Fruit fly (Drosophila melanogaster) whole organism, wandering third instar larva: Measurements from ENCODE around the gene CG15431.

Experiments
- Abd-B ChIP-seq: fragments of >200 bp; optimal IDR thresholded peaks from 2 replicates; lab custom pipeline; 2017; ENCODE audit warnings: missing biosample characterization, missing genetic modification characterization
- CG32264 ChIP-seq: fragments of 200-800 bp; sonication (Bioruptor generic); optimal IDR thresholded peaks from 2 replicates; lab custom pipeline; 2016; ENCODE audit warnings: missing biosample characterization, missing genetic modification characterization
- CrebA ChIP-seq: fragments of 200-800 bp; sonication (Bioruptor generic); optimal IDR thresholded peaks from 2 replicates; lab custom pipeline; 2016; ENCODE audit warnings: missing biosample characterization, mild to moderate bottlenecking, missing genetic modification characterization, borderline replicate concordance
- Dfd ChIP-seq: fragments of >200 bp; optimal IDR thresholded peaks from 2 replicates; lab custom pipeline; 2017; ENCODE audit warnings: missing biosample characterization, missing genetic modification characterization
- Dif ChIP-seq: fragments of 200-275, 200-300 bp; sonication (Bioruptor generic); optimal IDR thresholded peaks from 2 replicates; lab custom pipeline; 2018; ENCODE audit warnings: missing biosample characterization, missing genetic modification characterization; ENCODE audit not compliant: partially characterized antibody
- GATAd ChIP-seq: sonication (Bioruptor generic); optimal IDR thresholded peaks from 2 replicates; lab custom pipeline; 2016; ENCODE audit warnings: missing biosample characterization, missing genetic modification characterization
- Hr78 ChIP-seq: fragments of >200 bp; optimal IDR thresholded peaks from 2 replicates; lab custom pipeline; 2017; ENCODE audit warnings: missing biosample characterization, missing genetic modification characterization
- Hr83 ChIP-seq: fragments of 200-300 bp; sonication (Bioruptor generic); optimal IDR thresholded peaks from 2 replicates; lab custom pipeline; 2016; ENCODE audit warnings: missing biosample characterization, mild to moderate bottlenecking, missing genetic modification characterization, moderate library complexity; ENCODE audit not compliant: poor library complexity, severe bottlenecking
- Jra ChIP-seq: sonication (Bioruptor generic); optimal IDR thresholded peaks from 2 replicates; lab custom pipeline; 2016; ENCODE audit warnings: missing biosample characterization, missing genetic modification characterization
- Myc ChIP-seq: fragments of >200 bp; optimal IDR thresholded peaks from 2 replicates; lab custom pipeline; 2017
- N ChIP-seq: fragments of >200 bp; optimal IDR thresholded peaks from 2 replicates; lab custom pipeline; 2018; ENCODE audit warnings: missing biosample characterization, missing external identifiers, missing genetic modification characterization
- OdsH ChIP-seq: fragments of 200-800 bp; sonication (Bioruptor generic); optimal IDR thresholded peaks from 2 replicates; lab custom pipeline; 2016; ENCODE audit warnings: missing biosample characterization, mild to moderate bottlenecking, missing genetic modification characterization
- Rel ChIP-seq, 2 experiments: fragments of 200-800 bp; sonication (Bioruptor generic) in 1 of 2; optimal IDR thresholded peaks; 2 replicates in 1 of 2; 3 replicates in 1 of 2; lab custom pipeline; 2016 to 2019; ENCODE audit warnings: mild to moderate bottlenecking in 2 of 2, missing biosample characterization in 2 of 2, missing genetic modification characterization in 2 of 2, moderate library complexity in 1 of 2
- Sp1 ChIP-seq: fragments of 200-800 bp; sonication (Bioruptor generic); optimal IDR thresholded peaks from 3 replicates; lab custom pipeline; 2019; ENCODE audit warnings: missing biosample characterization, mild to moderate bottlenecking, missing genetic modification characterization, moderate library complexity
- br ChIP-seq: fragments of 200-800 bp; sonication (Bioruptor generic); optimal IDR thresholded peaks from 2 replicates; lab custom pipeline; 2016; ENCODE audit warnings: missing biosample characterization, missing genetic modification characterization
- brk ChIP-seq: fragments of 200-800 bp; sonication (Bioruptor generic); optimal IDR thresholded peaks from 2 replicates; lab custom pipeline; 2016; ENCODE audit warnings: missing biosample characterization, mild to moderate bottlenecking, missing genetic modification characterization
- dl ChIP-seq, 2 experiments: fragments of 175-275, 200-275 bp in 1 of 2; fragments of 200-275 bp in 1 of 2; sonication (Bioruptor generic); optimal IDR thresholded peaks; lab custom pipeline; 2018; ENCODE audit warnings: mild to moderate bottlenecking in 2 of 2, missing biosample characterization in 2 of 2, missing genetic modification characterization in 2 of 2, moderate library complexity in 2 of 2; ENCODE audit not compliant: partially characterized antibody in 2 of 2, insufficient read depth in 1 of 2
- dmrt93B ChIP-seq: fragments of 200-800 bp; sonication (Bioruptor generic); optimal IDR thresholded peaks from 2 replicates; lab custom pipeline; 2018; ENCODE audit warnings: missing biosample characterization, mild to moderate bottlenecking, missing genetic modification characterization
- foxo ChIP-seq, 2 experiments: fragments of 200-800 bp; sonication (Bioruptor generic); optimal IDR thresholded peaks; 2 replicates in 1 of 2; 3 replicates in 1 of 2; lab custom pipeline; 2016 to 2017; ENCODE audit warnings: missing biosample characterization in 2 of 2, missing genetic modification characterization in 2 of 2
- fru ChIP-seq: fragments of 200-800 bp; sonication (Bioruptor generic); optimal IDR thresholded peaks from 3 replicates; lab custom pipeline; 2016; ENCODE audit warnings: missing biosample characterization, mild to moderate bottlenecking, missing genetic modification characterization
- h ChIP-seq: fragments of 200-800 bp; sonication (Bioruptor generic); optimal IDR thresholded peaks from 3 replicates; lab custom pipeline; 2016; ENCODE audit warnings: missing biosample characterization, mild to moderate bottlenecking, missing genetic modification characterization
- jim ChIP-seq: fragments of 175-275, 200-325 bp; sonication (Bioruptor generic); optimal IDR thresholded peaks from 2 replicates; lab custom pipeline; 2016; ENCODE audit warnings: missing biosample characterization, mild to moderate bottlenecking, missing genetic modification characterization
- lola ChIP-seq: fragments of >200 bp; optimal IDR thresholded peaks from 2 replicates; lab custom pipeline; 2017; ENCODE audit warnings: missing biosample characterization, missing genetic modification characterization
- pan ChIP-seq: fragments of >200 bp; optimal IDR thresholded peaks from 2 replicates; lab custom pipeline; 2017
- psq ChIP-seq: fragments of 200-800 bp; sonication (Bioruptor generic); optimal IDR thresholded peaks from 3 replicates; lab custom pipeline; 2017; ENCODE audit warnings: missing biosample characterization, mild to moderate bottlenecking, missing genetic modification characterization, moderate library complexity
- sage ChIP-seq: fragments of 200-800 bp; sonication (Bioruptor generic); optimal IDR thresholded peaks from 2 replicates; lab custom pipeline; 2016; ENCODE audit warnings: missing biosample characterization, mild to moderate bottlenecking, missing genetic modification characterization
- tai ChIP-seq: sonication (Bioruptor generic); optimal IDR thresholded peaks from 2 replicates; lab custom pipeline; 2016; ENCODE audit warnings: missing biosample characterization, missing genetic modification characterization
- usp ChIP-seq: fragments of >200 bp; optimal IDR thresholded peaks from 2 replicates; lab custom pipeline; 2017; ENCODE audit warnings: missing biosample characterization, missing genetic modification characterization

CG15431 gene

DNA sequence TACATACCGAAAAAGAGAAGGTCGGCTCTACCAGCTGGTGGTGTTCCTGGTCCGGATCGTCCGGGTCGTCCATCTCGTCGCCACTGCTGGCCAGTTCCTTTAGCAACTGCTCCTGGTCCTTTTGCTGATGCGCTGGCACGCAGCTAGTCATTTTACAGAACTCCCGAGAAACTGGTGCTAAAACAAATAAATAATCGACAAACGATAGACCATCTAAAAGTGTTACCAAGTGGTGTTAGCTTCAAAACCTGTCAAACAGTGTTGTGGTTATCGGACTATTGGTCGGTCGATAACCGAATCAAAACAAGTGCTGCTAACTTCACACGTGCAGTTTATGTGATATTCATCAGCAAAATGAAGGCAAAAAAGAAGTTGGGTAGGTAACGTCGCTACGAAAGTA is 3.4 kb upstream of the CG15431 start, which contains the start of the genes morgue and Elp3:
morgue (minus strand) TSS at position 224 of the 400 bp plus-strand sequence.
Elp3 (plus strand) TSS at position 276 of the 400 bp plus-strand sequence.
- no peak for TF ChIP-seq CrebA (GFP tag; lab: Kevin White, UChicago)
- no peak for TF ChIP-seq Abd-B (GFP tag; lab: Kevin White, UChicago)
- peak; percentile 34 for TF ChIP-seq Myc (lab: Kevin White, UChicago)

DNA sequence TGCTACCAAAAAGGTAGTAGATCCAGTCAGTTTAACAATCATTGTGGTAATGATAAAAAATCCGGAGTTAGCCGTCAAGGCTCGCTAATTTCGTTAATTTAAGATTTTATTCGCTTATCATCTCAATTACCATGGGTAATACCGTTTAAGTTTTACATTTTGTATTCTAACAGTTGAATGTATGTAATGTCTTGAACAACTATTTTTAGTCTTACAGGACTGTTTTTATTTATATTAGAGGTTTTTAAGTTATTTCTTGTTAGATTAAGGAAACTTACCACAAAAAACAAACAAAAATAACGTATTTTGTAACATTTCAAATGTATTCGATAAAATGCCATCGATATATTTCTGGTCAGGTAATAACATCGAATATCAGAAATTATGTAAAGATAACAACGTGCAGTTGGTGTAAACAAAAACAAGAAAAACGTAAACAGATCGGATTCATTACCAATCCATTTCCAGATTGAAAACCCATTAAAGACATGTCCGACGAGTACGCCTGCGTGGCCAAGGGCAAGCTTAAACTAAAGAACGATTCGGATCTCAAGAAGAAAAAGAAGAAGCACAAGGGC is 1.0 kb upstream of the CG15431 start, which contains the start of the genes Sfp24F and CG15432:
Sfp24F (minus strand) TSS at position 51 of the 578 bp plus-strand sequence.
CG15432 (plus strand) TSS at position 311 of the 578 bp plus-strand sequence.
- no peak for TF ChIP-seq br (GFP tag; lab: Kevin White, UChicago)
- TF ChIP-seq, all 38 proteins: peak for 0

DNA sequence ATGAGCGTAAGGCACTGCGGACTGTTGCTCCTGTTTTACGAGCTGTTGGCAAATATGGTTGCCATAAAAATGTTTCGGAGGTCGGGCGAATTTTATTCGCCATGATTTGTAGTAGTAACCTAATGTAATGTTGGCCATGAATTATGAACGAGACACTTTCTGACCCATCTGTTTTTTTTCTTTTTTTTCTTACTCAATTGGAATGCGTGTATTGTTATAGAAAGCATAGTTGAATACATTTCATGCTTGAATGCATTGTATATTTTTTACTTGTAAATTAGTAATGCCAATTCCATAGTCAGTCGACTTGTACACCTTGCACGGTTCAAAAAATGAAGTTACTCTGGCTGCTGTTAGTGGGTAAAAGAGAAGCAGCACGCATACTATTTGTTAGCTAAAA is 3.6 kb downstream of the CG15431 start, which contains the start of gene CG43056:
CG43056 (plus strand) TSS at position 301 of the 400 bp plus-strand sequence.
- TF ChIP-seq Abd-B (GFP tag; lab: Kevin White, UChicago), result no peak
- TF ChIP-seq Jra (GFP tag; lab: Kevin White, UChicago), result no peak
- no peak for TF ChIP-seq brk
- TF ChIP-seq dmrt93B (GFP tag; lab: Kevin White, UChicago), result no peak
- no peak for TF ChIP-seq Dif (GFP tag; lab: Kevin White, UChicago)
- TF ChIP-seq h (GFP tag; lab: Kevin White, UChicago), result no peak
- TF ChIP-seq Hr78 (GFP tag; lab: Kevin White, UChicago), result no peak
- TF ChIP-seq pan (lab: Kevin White, UChicago), result no peak
- TF ChIP-seq Myc (lab: Kevin White, UChicago), result no peak
- no peak for TF ChIP-seq OdsH (GFP tag; lab: Kevin White, UChicago)
- no peak for TF ChIP-seq lola (GFP tag; lab: Kevin White, UChicago)
- no peak for TF ChIP-seq tai (GFP tag; lab: Kevin White, UChicago)
- TF ChIP-seq Rel (GFP tag; optimal IDR thresholded peaks at IDR 0.05; lab: Kevin White, UChicago), result no peak
- no peak for TF ChIP-seq Rel (tag; optimal IDR thresholded peaks at IDR 0.05; lab: Kevin White, UChicago)
- TF ChIP-seq Sp1 (GFP tag; lab: Kevin White, UChicago), result no peak
- TF ChIP-seq N (GFP tag; lab: Kevin White, UChicago), result no peak
- no peak for TF ChIP-seq psq (GFP tag; lab: Kevin White, UChicago)
- TF ChIP-seq fru (GFP tag; lab: Kevin White, UChicago), result no peak
- no peak for TF ChIP-seq CG32264 (GFP tag; lab: Kevin White, UChicago)
- TF ChIP-seq br (GFP tag; lab: Kevin White, UChicago), result no peak

DNA sequence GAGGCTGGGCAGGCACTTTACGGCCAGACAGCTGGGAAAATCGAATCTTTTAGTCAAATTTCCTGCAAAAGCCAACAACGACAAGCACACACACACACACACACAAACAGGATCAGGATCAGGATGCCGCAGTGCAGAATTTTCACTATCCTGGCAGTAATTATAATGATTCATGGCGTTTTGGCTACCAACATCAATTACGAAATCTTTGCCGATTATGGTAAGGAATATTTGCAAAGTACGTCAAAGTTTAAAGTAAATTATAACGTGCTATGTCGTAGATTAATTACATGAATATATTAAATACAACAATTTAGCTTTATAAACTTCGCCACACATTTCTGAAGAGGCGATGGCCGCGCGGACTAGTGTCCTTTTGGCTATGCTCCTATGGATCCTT is 7.5 kb downstream of the CG15431 start, which contains the start of the genes CG34177 and CG34178:
CG34177 (plus strand) TSS at position 301 of the 400 bp plus-strand sequence.
CG34178 (plus strand) TSS at position 301 of the 400 bp plus-strand sequence.
- no peak for TF ChIP-seq tai (GFP tag; lab: Kevin White, UChicago)
- TF ChIP-seq Myc (lab: Kevin White, UChicago), result no peak
- no peak for TF ChIP-seq dl (GFP tag; optimal IDR thresholded peaks at IDR 0.05; lab: Kevin White, UChicago; ENCODE audit: insufficient read depth in 1 of 2, partially characterized antibody in 2 of 2)
- TF ChIP-seq Jra (GFP tag; lab: Kevin White, UChicago), result no peak
- no peak for TF ChIP-seq GATAd

- no peak for TF ChIP-seq dl (GFP tag; optimal IDR thresholded peaks at IDR 0.05; lab: Kevin White, UChicago; ENCODE audit: insufficient read depth in 1 of 2, partially characterized antibody in 2 of 2)
- TF ChIP-seq Dif (GFP tag; lab: Kevin White, UChicago), result no peak
- TF ChIP-seq jim, result no peak
- TF ChIP-seq Jra (GFP tag; lab: Kevin White, UChicago), result no peak
- no peak for TF ChIP-seq Hr78 (GFP tag; lab: Kevin White, UChicago)
- peak in 1 of 2 experiments; percentile 7 for TF ChIP-seq foxo (GFP tag; optimal IDR thresholded peaks at IDR 0.05; lab: Kevin White, UChicago)
- TF ChIP-seq Myc (lab: Kevin White, UChicago), result no peak
Measured at dm6 chr2L:4422154-4422553, 18.9 kb downstream of the CG15431 start.

- TF ChIP-seq usp (GFP tag; lab: Kevin White, UChicago) (no peak), Myc (lab: Kevin White, UChicago) (no peak), sage (GFP tag; lab: Kevin White, UChicago) (no peak), Hr83 (GFP tag; lab: Kevin White, UChicago) (no peak), br (GFP tag; lab: Kevin White, UChicago) (no peak), Dfd (no peak), lola (GFP tag; lab: Kevin White, UChicago) (no peak)
- TF ChIP-seq, all 38 proteins: peak for 0
Measured at dm6 chr2L:4418819-4419218, 22.3 kb downstream of the CG15431 start.
